Worm (Caenorhabditis elegans): ENCODE data around the gene grp-1.

- TF ChIP-seq zip-11 (GFP tag; IDR thresholded peaks at IDR 0.05) (no peak), fkh-10 (GFP tag; optimal IDR thresholded peaks at IDR 0.05) (no peak), pqm-1 (tag; optimal IDR thresholded peaks at IDR 0.05) (no peak), nhr-237 (tag; optimal IDR thresholded peaks at IDR 0.05) (no peak), Y5F2A.4 (GFP tag; optimal IDR thresholded peaks at IDR 0.05) (no peak), fos-1 (tag; optimal IDR thresholded peaks at IDR 0.05) (no peak)
These were observed 20.3 kb downstream of the grp-1 start for ce11 chrIII:8105771-8106170.

All from whole organism, L4 larva.